Worm (Caenorhabditis elegans): ENCODE data around the gene K02D10.8.

The K02D10.8 gene

DNA sequence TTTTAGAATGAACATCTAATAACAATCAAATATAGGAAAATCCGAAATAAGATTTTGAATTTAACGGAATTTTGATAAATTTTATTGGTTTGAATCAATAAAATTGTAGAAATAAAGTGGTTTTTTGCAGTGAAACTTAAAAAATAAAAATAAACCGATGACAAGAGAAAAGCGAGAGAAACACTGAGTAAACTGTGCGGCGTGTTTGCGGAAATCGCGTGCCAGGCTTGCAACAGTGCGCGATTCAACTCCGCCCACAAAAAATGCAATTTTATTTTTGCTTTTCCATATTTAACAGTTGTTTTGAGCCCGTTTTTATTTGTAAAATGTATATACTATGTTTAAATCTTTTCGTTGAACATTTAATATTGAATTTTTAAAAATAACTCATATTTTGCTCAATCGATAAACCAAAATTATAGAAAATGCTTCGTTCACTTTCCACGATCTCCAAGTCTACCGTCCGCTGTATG, 18.3 kb upstream of the K02D10.8 start, which contains the start of gene mtss-1 (continued):
- TF ChIP-seq lsy-2 (tag; optimal IDR thresholded peaks at IDR 0.05): peak; percentile 26 to 67
- TF ChIP-seq gmeb-1 (tag; optimal IDR thresholded peaks at IDR 0.05): peak; percentile 58
- no peak for TF ChIP-seq ceh-16 (tag; optimal IDR thresholded peaks at IDR 0.05)
- no peak for TF ChIP-seq ZK546.5 (tag; optimal IDR thresholded peaks at IDR 0.05)
- TF ChIP-seq sma-3 (GFP tag; optimal IDR thresholded peaks at IDR 0.05): peak; percentile 41
- TF ChIP-seq egl-27 (tag; optimal IDR thresholded peaks at IDR 0.05): no peak

DNA sequence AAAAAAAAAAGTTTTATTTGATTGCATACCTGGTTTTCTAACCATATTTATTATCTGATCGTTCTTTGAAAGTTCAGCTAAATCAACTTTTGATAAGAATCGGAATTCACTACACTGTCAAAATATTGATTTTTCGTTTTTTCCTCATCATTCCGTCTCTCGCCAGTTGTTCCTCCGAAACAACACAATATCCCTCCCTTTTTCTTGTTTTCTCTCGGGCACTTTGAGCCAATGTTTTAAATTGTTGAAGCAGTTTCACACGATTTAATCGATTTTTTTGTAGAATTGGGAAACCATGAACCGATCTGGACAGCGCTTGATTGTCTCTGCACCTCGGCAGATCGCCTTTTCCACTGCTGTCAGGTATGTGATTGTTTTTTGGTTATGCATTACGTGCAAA, 16.9 kb upstream of the K02D10.8 start, which contains the start of gene K02D10.1:
TSS of gene K02D10.1 (plus strand) at position 284 of the 400 bp plus-strand sequence.
- TF ChIP-seq C34F6.9 (tag; optimal IDR thresholded peaks at IDR 0.05): peak; percentile 12
- TF ChIP-seq skn-1 (tag; optimal IDR thresholded peaks at IDR 0.05): no peak
- no peak for TF ChIP-seq mbf-1 (tag; optimal IDR thresholded peaks at IDR 0.05)
- peak; percentile 2 for TF ChIP-seq ama-1 (optimal IDR thresholded peaks at IDR 0.05)

DNA sequence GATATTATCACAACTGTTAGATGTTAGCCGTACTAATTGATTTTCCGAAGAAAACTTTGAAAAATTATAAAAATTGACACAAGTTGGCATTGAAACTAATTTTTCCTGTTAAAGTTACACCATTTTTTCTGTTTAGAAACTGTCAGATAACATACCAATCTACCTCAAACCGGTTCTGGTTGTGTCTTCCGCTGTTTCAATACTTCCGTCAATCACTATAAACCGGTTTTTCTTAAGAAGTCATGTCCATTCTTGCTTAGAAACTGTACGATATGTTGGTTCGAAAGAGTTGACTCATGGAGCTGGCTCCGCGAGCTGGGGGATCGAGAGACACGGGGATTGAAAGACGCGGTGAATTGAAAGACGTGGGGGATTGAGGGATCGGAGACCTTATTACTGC, 15.9 kb upstream of the K02D10.8 start:
- TF ChIP-seq nhr-25 (tag; optimal IDR thresholded peaks at IDR 0.05) (peak; percentile 48), lsy-2 (tag; optimal IDR thresholded peaks at IDR 0.05) (no peak)

DNA sequence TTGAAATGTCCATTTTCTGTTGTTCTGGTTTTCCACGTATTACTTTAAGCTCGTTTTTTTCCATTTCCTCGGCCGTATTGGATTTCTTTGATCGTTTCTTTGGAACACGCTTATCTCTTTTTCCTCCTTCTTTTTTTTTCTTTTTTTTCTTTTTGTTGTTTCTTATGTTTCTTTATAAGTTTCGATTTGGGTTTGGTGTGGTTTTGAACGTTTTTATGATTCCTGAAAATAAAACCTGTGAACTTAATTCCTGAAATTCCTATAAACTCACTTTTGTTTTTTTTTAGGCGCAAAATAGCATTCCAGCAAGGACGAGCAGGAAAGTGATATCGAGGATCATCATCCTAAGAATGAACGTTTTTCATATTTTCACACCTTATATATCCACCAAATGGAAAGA, 15.0 kb upstream of the K02D10.8 start, which contains the start of gene K02D10.2:
TSS of gene K02D10.2 (minus strand) at position 101 of the 400 bp plus-strand sequence.
- TF ChIP-seq ama-1 (optimal IDR thresholded peaks at IDR 0.05) (no peak), nhr-21 (tag; optimal IDR thresholded peaks at IDR 0.05) (no peak), sem-4 (tag; optimal IDR thresholded peaks at IDR 0.05) (no peak), blmp-1 (tag; optimal IDR thresholded peaks at IDR 0.05; ENCODE audit: insufficient read depth) (no peak), dmd-4 (tag; optimal IDR thresholded peaks at IDR 0.05) (no peak), crh-2 (tag; optimal IDR thresholded peaks at IDR 0.05) (no peak), nhr-11 (tag; optimal IDR thresholded peaks at IDR 0.05) (no peak), Y55F3AM.14 (GFP tag; optimal IDR thresholded peaks at IDR 0.05) (no peak), mbf-1 (tag; optimal IDR thresholded peaks at IDR 0.05) (no peak), ztf-1 (GFP tag; conservative IDR thresholded peaks at IDR 0.05) (no peak), nhr-237 (tag; optimal IDR thresholded peaks at IDR 0.05) (no peak), ceh-82 (tag; optimal IDR thresholded peaks at IDR 0.05) (no peak), nhr-77 (tag; optimal IDR thresholded peaks at IDR 0.05) (no peak)

DNA sequence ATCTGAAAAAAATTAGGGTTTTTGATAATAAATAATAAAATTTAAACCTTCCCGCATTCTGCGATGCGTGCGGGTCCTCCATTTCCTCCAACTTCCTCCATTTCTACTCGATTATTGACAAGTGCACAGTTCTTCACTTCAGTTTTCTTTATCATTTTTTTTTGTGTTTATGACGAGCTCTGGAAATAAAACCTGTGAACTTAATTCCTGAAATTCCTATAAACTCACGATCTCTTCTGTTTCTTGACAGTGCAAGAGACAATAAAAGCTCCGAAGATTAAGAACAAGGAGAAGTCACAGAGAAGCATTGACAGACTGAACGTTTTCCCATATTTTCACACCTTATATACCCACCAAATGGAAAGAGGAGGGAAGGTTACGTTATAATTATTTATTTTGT, 14.3 kb upstream of the K02D10.8 start, which contains the start of gene K02D10.3:
TSS of gene K02D10.3 (minus strand) at position 101 of the 400 bp plus-strand sequence.
- no peak for TF ChIP-seq crh-2 (tag; optimal IDR thresholded peaks at IDR 0.05)
- TF ChIP-seq gmeb-1 (tag; optimal IDR thresholded peaks at IDR 0.05): no peak
- TF ChIP-seq mab-5 (tag; optimal IDR thresholded peaks at IDR 0.05): no peak
- TF ChIP-seq lsy-2 (tag; optimal IDR thresholded peaks at IDR 0.05): no peak
- no peak for TF ChIP-seq nhr-25 (tag; optimal IDR thresholded peaks at IDR 0.05)
- TF ChIP-seq nhr-12 (tag; optimal IDR thresholded peaks at IDR 0.05): no peak
- no peak for TF ChIP-seq sem-4 (tag; optimal IDR thresholded peaks at IDR 0.05)
- no peak for TF ChIP-seq mdl-1 (tag; optimal IDR thresholded peaks at IDR 0.05)
- TF ChIP-seq ceh-82 (tag; optimal IDR thresholded peaks at IDR 0.05): no peak
- no peak for TF ChIP-seq elt-1 (tag; optimal IDR thresholded peaks at IDR 0.05)

DNA sequence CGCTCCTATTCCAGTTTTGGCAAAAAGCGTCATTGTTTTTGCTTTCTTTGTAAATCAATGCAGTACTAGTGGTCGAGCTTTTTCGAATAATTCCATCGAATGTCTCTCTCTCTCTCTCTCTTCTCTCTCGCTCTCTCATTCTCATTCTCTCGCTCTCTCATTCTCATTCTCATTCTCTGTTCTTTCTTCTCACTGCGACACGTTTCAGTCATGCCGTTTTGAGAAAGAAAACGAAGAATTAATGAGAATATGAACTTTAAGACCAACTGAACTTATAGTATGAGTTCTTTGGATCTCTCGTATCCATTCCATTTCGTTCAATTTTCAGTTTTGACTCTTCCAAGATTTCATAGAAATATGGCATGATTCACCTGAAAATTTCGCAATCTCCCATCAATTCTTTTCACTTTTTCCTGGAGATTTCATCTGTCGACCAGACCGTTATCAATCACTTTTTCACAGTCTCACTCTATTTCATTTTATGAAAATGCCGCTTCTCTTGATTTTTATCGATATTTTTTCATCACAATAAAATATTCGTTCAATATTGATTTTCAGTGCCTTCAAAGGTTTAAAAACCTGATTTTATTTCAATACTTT, 13.6 kb upstream of the K02D10.8 start:
- peak; percentile 61 for TF ChIP-seq crh-2 (tag; optimal IDR thresholded peaks at IDR 0.05)
- TF ChIP-seq nhr-129 (tag; optimal IDR thresholded peaks at IDR 0.05): peak; percentile 16
- no peak for TF ChIP-seq ZK546.5 (tag; optimal IDR thresholded peaks at IDR 0.05)
- TF ChIP-seq ceh-16 (tag; optimal IDR thresholded peaks at IDR 0.05): no peak
- TF ChIP-seq blmp-1 (tag; optimal IDR thresholded peaks at IDR 0.05; ENCODE audit: insufficient read depth): peak; percentile 56
- no peak for TF ChIP-seq aly-2 (tag; optimal IDR thresholded peaks at IDR 0.05)
- no peak for TF ChIP-seq nhr-12 (tag; optimal IDR thresholded peaks at IDR 0.05)
- peak; percentile 1 for TF ChIP-seq unc-55 (GFP tag; optimal IDR thresholded peaks at IDR 0.05)
- no peak for TF ChIP-seq dmd-4 (tag; optimal IDR thresholded peaks at IDR 0.05)
- TF ChIP-seq snpc-4 (tag; optimal IDR thresholded peaks at IDR 0.05): no peak
- no peak for TF ChIP-seq nhr-237 (tag; optimal IDR thresholded peaks at IDR 0.05)
- TF ChIP-seq nhr-6 (tag; optimal IDR thresholded peaks at IDR 0.05): no peak
- TF ChIP-seq elt-3 (tag; optimal IDR thresholded peaks at IDR 0.05): no peak
- TF ChIP-seq fos-1 (tag; optimal IDR thresholded peaks at IDR 0.05): peak; percentile 50
- no peak for TF ChIP-seq skn-1 (tag; optimal IDR thresholded peaks at IDR 0.05)
- no peak for TF ChIP-seq mbf-1 (tag; optimal IDR thresholded peaks at IDR 0.05)
- peak; percentile 39 for TF ChIP-seq sma-9 (GFP tag; optimal IDR thresholded peaks at IDR 0.05)
- TF ChIP-seq sma-9 (tag; optimal IDR thresholded peaks at IDR 0.05): no peak
- no peak for TF ChIP-seq sem-4 (tag; optimal IDR thresholded peaks at IDR 0.05)
- TF ChIP-seq ceh-82 (tag; optimal IDR thresholded peaks at IDR 0.05): no peak
- no peak for TF ChIP-seq nhr-11 (tag; optimal IDR thresholded peaks at IDR 0.05)
- TF ChIP-seq gmeb-1 (tag; optimal IDR thresholded peaks at IDR 0.05): no peak
- no peak for TF ChIP-seq F13H6.1 (tag; optimal IDR thresholded peaks at IDR 0.05)
- TF ChIP-seq unc-62 (GFP tag; optimal IDR thresholded peaks at IDR 0.05): no peak
- TF ChIP-seq lsy-2 (tag; optimal IDR thresholded peaks at IDR 0.05): peak in 1 of 2 experiments; percentile 7
- TF ChIP-seq sma-3 (GFP tag; optimal IDR thresholded peaks at IDR 0.05): no peak
- TF ChIP-seq nhr-21 (tag; optimal IDR thresholded peaks at IDR 0.05): peak; percentile 35
- TF ChIP-seq R02D3.7 (tag; optimal IDR thresholded peaks at IDR 0.05): no peak
- TF ChIP-seq lin-39 (tag; optimal IDR thresholded peaks at IDR 0.05): no peak
- no peak for TF ChIP-seq nhr-10 (tag; optimal IDR thresholded peaks at IDR 0.05)
- peak; percentile 29 for TF ChIP-seq C34F6.9 (tag; optimal IDR thresholded peaks at IDR 0.05)

Data from whole organism, L2 larva.